Worm (Caenorhabditis elegans) whole organism, L1 larva: Measurements from ENCODE around the gene arf-5.

Source experiments
- F16B12.6 ChIP-seq: fragments of 150-350 bp; optimal IDR thresholded peaks from 2 replicates; lab custom pipeline; 2014; ENCODE audit warnings: missing biosample characterization, missing genetic modification characterization
- Y116A8C.19 ChIP-seq: sonication (generic microtip); optimal IDR thresholded peaks from 2 replicates; lab custom pipeline; 2016; ENCODE audit warnings: missing compliant biosample characterization, missing genetic modification characterization, borderline replicate concordance
- alr-1 ChIP-seq: fragments of 200-800 bp; sonication (Bioruptor generic); optimal IDR thresholded peaks from 2 replicates; lab custom pipeline; 2018; ENCODE audit warnings: borderline replicate concordance, mild to moderate bottlenecking, missing genetic modification characterization, missing compliant biosample characterization
- blmp-1 ChIP-seq: fragments of 150-350 bp; optimal IDR thresholded peaks from 2 replicates; lab custom pipeline; 2014; ENCODE audit warnings: missing biosample characterization, missing genetic modification characterization
- ceh-63 ChIP-seq: fragments of 200-800 bp; sonication (Bioruptor generic); optimal IDR thresholded peaks from 2 replicates; lab custom pipeline; 2018; ENCODE audit warnings: mild to moderate bottlenecking, missing genetic modification characterization, missing compliant biosample characterization
- dpl-1 ChIP-seq, 3 experiments: fragments of 150-350 bp in 2 of 3; sonication (generic microtip) in 1 of 3; optimal IDR thresholded peaks; 2 replicates each; lab custom pipeline; 2014 to 2017; ENCODE audit warnings: missing biosample characterization in 3 of 3, missing genetic modification characterization in 3 of 3, missing genetic modification reagents in 3 of 3
- efl-1 ChIP-seq, 4 experiments: fragments of 150-350 bp; optimal IDR thresholded peaks in 3 of 4; peaks in 1 of 4; 1 replicate in 1 of 4; 2 replicates in 3 of 4; lab custom pipeline; 2014; ENCODE audit warnings: missing biosample characterization in 2 of 4, missing genetic modification characterization in 2 of 4, missing genetic modification reagents in 2 of 4
- elt-2 ChIP-seq: sonication (generic microtip); optimal IDR thresholded peaks from 2 replicates; lab custom pipeline; 2016; ENCODE audit warnings: missing genetic modification characterization, mild to moderate bottlenecking, inconsistent platforms, missing compliant biosample characterization, missing genetic modification reagents
- elt-3 ChIP-seq, 6 experiments: fragments of 150-350 bp in 1 of 6; sonication (generic microtip); optimal IDR thresholded peaks; 2 replicates each; lab custom pipeline; 2017 to 2018; ENCODE audit warnings: missing biosample characterization in 6 of 6, missing genetic modification characterization in 6 of 6, inconsistent platforms in 1 of 6
- ets-5 ChIP-seq: fragments of 200-800 bp; sonication (Bioruptor generic); IDR thresholded peaks from 2 replicates; pipeline ENCODE4 v1.3.6; 2022; ENCODE audit warnings: missing genetic modification characterization, missing compliant biosample characterization
- fkh-4 ChIP-seq: sonication (generic microtip); optimal IDR thresholded peaks from 2 replicates; lab custom pipeline; 2016; ENCODE audit warnings: missing compliant biosample characterization, missing genetic modification characterization, borderline replicate concordance
- grh-1 ChIP-seq: fragments of 200-800 bp; sonication (Bioruptor generic); IDR thresholded peaks from 2 replicates; pipeline ENCODE4 v1.3.6; 2022; ENCODE audit warnings: missing genetic modification reagents, missing genetic modification characterization, missing compliant biosample characterization
- hlh-4 ChIP-seq: sonication (generic microtip); optimal IDR thresholded peaks from 2 replicates; lab custom pipeline; 2016; ENCODE audit warnings: mild to moderate bottlenecking, missing genetic modification characterization, missing compliant biosample characterization
- isw-1 ChIP-seq: fragments of 200-800 bp; sonication (Bioruptor generic); IDR thresholded peaks from 2 replicates; pipeline ENCODE4 v1.3.6; 2022; ENCODE audit warnings: missing genetic modification characterization, missing compliant biosample characterization
- jun-1 ChIP-seq: fragments of 150-350 bp; optimal IDR thresholded peaks from 2 replicates; lab custom pipeline; 2014; ENCODE audit warnings: missing biosample characterization, missing genetic modification reagents, missing genetic modification characterization
- lin-13 ChIP-seq: fragments of 150-350 bp; optimal IDR thresholded peaks from 2 replicates; lab custom pipeline; 2014; ENCODE audit warnings: missing biosample characterization, missing genetic modification reagents, missing genetic modification characterization
- lin-14 ChIP-seq: fragments of 200-800 bp; sonication (Bioruptor generic); optimal IDR thresholded peaks from 2 replicates; lab custom pipeline; 2018; ENCODE audit warnings: mild to moderate bottlenecking, missing genetic modification characterization, moderate library complexity, missing compliant biosample characterization
- lin-35 ChIP-seq, 2 experiments: fragments of 150-350 bp; optimal IDR thresholded peaks; 2 replicates each; lab custom pipeline; 2014; ENCODE audit warnings: missing biosample characterization in 2 of 2, missing genetic modification characterization in 2 of 2, missing genetic modification reagents in 2 of 2
- mep-1 ChIP-seq: fragments of 150-350 bp; optimal IDR thresholded peaks from 2 replicates; lab custom pipeline; 2014; ENCODE audit warnings: missing biosample characterization, missing genetic modification characterization
- nhr-11 ChIP-seq: fragments of 150-350 bp; optimal IDR thresholded peaks from 2 replicates; lab custom pipeline; 2014; ENCODE audit warnings: missing biosample characterization, missing genetic modification characterization
- nhr-19 ChIP-seq: fragments of 200-800 bp; sonication (Bioruptor generic); conservative IDR thresholded peaks from 2 replicates; pipeline ENCODE4 v1.3.6; 2022; ENCODE audit warnings: missing genetic modification characterization, missing compliant biosample characterization
- nhr-84 ChIP-seq: sonication (generic microtip); optimal IDR thresholded peaks from 2 replicates; lab custom pipeline; 2017; ENCODE audit warnings: missing biosample characterization, missing genetic modification characterization
- pag-3 ChIP-seq: sonication (generic microtip); optimal IDR thresholded peaks from 2 replicates; lab custom pipeline; 2017; ENCODE audit warnings: missing genetic modification characterization, mild to moderate bottlenecking, missing compliant biosample characterization, antibody characterized with exemption, borderline replicate concordance; ENCODE audit not compliant: insufficient read depth
- pax-3 ChIP-seq: fragments of 200-800 bp; sonication (Bioruptor generic); optimal IDR thresholded peaks from 2 replicates; lab custom pipeline; 2018; ENCODE audit warnings: mild to moderate bottlenecking, missing genetic modification characterization, moderate library complexity, missing compliant biosample characterization
- rnt-1 ChIP-seq: sonication (generic microtip); optimal IDR thresholded peaks from 2 replicates; lab custom pipeline; 2016; ENCODE audit warnings: mild to moderate bottlenecking, missing genetic modification characterization, moderate library complexity, missing compliant biosample characterization
- snpc-4 ChIP-seq: fragments of 150-350 bp; optimal IDR thresholded peaks from 2 replicates; lab custom pipeline; 2014; ENCODE audit warnings: missing biosample characterization, missing genetic modification characterization
- sup-37 ChIP-seq: fragments of 200-800 bp; sonication (Bioruptor generic); optimal IDR thresholded peaks from 2 replicates; lab custom pipeline; 2018; ENCODE audit warnings: mild to moderate bottlenecking, missing genetic modification characterization, missing compliant biosample characterization
- swsn-7 ChIP-seq: sonication (generic microtip); optimal IDR thresholded peaks from 2 replicates; lab custom pipeline; 2016; ENCODE audit warnings: missing genetic modification characterization, missing compliant biosample characterization
- tbx-2 ChIP-seq: sonication (generic microtip); optimal IDR thresholded peaks from 2 replicates; lab custom pipeline; 2016; ENCODE audit warnings: missing genetic modification characterization, missing compliant biosample characterization
- tlp-1 ChIP-seq: fragments of 150-350 bp; optimal IDR thresholded peaks from 2 replicates; lab custom pipeline; 2014; ENCODE audit warnings: missing biosample characterization, missing genetic modification characterization
- unc-62 ChIP-seq: fragments of 150-350 bp; optimal IDR thresholded peaks from 2 replicates; lab custom pipeline; 2014; ENCODE audit warnings: missing biosample characterization, missing genetic modification reagents, missing genetic modification characterization
- unc-98 ChIP-seq: fragments of 200-800 bp; sonication (Bioruptor generic); IDR thresholded peaks from 2 replicates; pipeline ENCODE4 v1.3.6; 2022; ENCODE audit warnings: missing genetic modification characterization, missing compliant biosample characterization
- vab-15 ChIP-seq: sonication (generic microtip); optimal IDR thresholded peaks from 2 replicates; lab custom pipeline; 2017; ENCODE audit warnings: missing genotype, mild to moderate bottlenecking, missing genetic modification characterization, missing compliant biosample characterization
- xbp-1 ChIP-seq: sonication (generic microtip); optimal IDR thresholded peaks from 2 replicates; lab custom pipeline; 2016; ENCODE audit warnings: missing genetic modification characterization, missing compliant biosample characterization
- zip-4 ChIP-seq: fragments of 200-800 bp; sonication (Bioruptor generic); optimal IDR thresholded peaks from 2 replicates; lab custom pipeline; 2018; ENCODE audit warnings: mild to moderate bottlenecking, missing genetic modification characterization, moderate library complexity, missing compliant biosample characterization

arf-5 gene

DNA sequence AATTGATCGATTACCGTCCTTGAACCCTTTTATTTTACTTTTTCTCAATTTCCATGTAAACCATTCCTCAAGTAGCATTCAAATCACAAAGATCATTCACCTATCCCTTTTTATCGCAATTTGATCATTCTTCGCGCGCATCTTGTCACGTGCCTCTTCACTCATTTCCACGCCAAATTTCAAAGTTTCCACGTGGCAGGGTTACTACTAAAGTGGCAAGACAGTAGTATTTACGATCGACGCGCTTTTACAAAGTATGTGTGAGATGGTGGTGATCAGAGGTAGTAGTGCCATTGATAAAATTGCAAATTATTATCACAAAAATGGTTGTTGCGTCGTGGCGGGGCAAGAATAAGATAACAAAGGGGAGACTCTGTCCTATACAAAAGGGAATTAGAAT lies 46.0 kb downstream of the arf-5 start (continued):
- TF ChIP-seq alr-1 (tag; lab: Kevin White, UChicago) (no peak), fkh-4 (tag; lab: Kevin White, UChicago) (no peak), sup-37 (GFP tag; lab: Kevin White, UChicago) (no peak), nhr-84 (no peak), tbx-2 (tag; lab: Kevin White, UChicago) (peak; percentile 83), xbp-1 (tag; lab: Kevin White, UChicago) (peak; percentile 38), F16B12.6 (tag; lab: Kevin White, UChicago) (no peak), elt-3 (tag; optimal IDR thresholded peaks at IDR 0.05; lab: Kevin White, UChicago) (peak in 5 of 6 experiments; percentile 90 to 99 (median 91)), snpc-4 (tag; lab: Kevin White, UChicago) (no peak), mep-1 (tag; lab: Kevin White, UChicago) (peak; percentile 78), lin-13 (peak; percentile 43), grh-1 (GFP tag; lab: Robert Waterston, UW) (peak; percentile 80), tlp-1 (no peak), ceh-63 (GFP tag; lab: Kevin White, UChicago) (no peak), unc-98 (GFP tag; lab: Robert Waterston, UW) (no peak), vab-15 (tag; lab: Kevin White, UChicago) (no peak), dpl-1 (GFP tag; optimal IDR thresholded peaks at IDR 0.05; lab: Kevin White, UChicago) (peak; percentile 53 to 58 (median 56)), nhr-19 (GFP tag; lab: Robert Waterston, UW) (peak; percentile 87), elt-2 (tag; lab: Kevin White, UChicago) (peak; percentile 83), unc-62 (GFP tag; lab: Kevin White, UChicago) (no peak), jun-1 (tag; lab: Kevin White, UChicago) (peak; percentile 20), pax-3 (tag; lab: Kevin White, UChicago) (no peak), ets-5 (GFP tag; lab: Robert Waterston, UW) (no peak), isw-1 (GFP tag; lab: Robert Waterston, UW) (no peak), rnt-1 (tag; lab: Kevin White, UChicago) (no peak), zip-4 (GFP tag; lab: Kevin White, UChicago) (no peak), lin-35 (GFP tag; optimal IDR thresholded peaks at IDR 0.05; lab: Kevin White, UChicago) (peak in 1 of 2 experiments; percentile 86), nhr-11 (tag; lab: Kevin White, UChicago) (no peak), Y116A8C.19 (tag; lab: Kevin White, UChicago) (no peak), pag-3 (tag; lab: Kevin White, UChicago) (peak; percentile 58)

DNA sequence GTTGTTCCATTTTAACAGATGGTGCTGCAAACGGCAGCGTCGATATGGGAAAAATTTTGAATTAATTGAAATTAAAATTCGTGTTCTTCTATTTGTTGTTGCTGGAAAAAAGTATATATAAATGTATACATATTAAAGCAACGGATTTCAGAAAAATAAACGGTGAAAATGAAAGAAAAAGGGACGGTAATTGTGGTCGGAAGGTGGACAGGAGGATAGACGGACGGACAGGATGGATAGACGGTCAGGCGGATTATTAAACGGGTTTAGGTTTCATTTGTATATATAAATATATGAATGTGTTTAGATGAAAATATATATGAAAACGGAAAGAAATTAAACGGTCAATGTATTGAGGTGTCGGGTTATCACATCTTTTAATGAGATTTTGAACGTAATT lies 47.1 kb downstream of the arf-5 start, which contains the start of gene nhr-31:
nhr-31 (minus strand) TSS at position 101 of the 400 bp plus-strand sequence.
- TF ChIP-seq blmp-1 (tag; lab: Kevin White, UChicago) (peak; percentile 46), alr-1 (tag; lab: Kevin White, UChicago) (no peak)

DNA sequence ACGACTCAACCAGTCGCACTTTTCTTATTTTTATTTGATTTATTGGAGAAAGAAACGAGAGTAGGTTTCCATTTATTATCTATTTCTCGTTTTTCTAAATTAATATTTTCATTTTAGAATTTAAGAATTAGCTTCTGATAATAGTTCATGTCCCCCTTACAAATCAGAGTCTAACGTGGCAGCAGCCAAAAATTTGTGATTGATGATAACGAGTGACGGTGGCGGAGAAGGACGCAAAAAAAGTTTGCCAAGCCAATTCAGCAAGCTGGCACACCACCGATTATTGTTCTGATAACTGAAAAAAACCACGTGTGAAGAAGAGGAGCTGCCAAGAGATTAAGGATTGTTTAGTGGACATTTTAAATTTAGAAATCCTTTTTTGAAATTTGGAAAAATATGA lies 47.8 kb downstream of the arf-5 start:
- no peak for TF ChIP-seq efl-1 (optimal IDR thresholded peaks at IDR 0.05; lab: Kevin White, UChicago)
- TF ChIP-seq efl-1 (GFP tag; optimal IDR thresholded peaks at IDR 0.05 in 1 of 2; lab: Kevin White, UChicago) = peak in 1 of 2 experiments; percentile 53
- no peak for TF ChIP-seq isw-1 (GFP tag; lab: Robert Waterston, UW)
- no peak for TF ChIP-seq ets-5 (GFP tag; lab: Robert Waterston, UW)
- TF ChIP-seq fkh-4 (tag; lab: Kevin White, UChicago) = no peak
- TF ChIP-seq lin-14 (GFP tag; lab: Kevin White, UChicago) = peak; percentile 11
- TF ChIP-seq hlh-4 = no peak
- no peak for TF ChIP-seq snpc-4 (tag; lab: Kevin White, UChicago)
- peak; percentile 88 for TF ChIP-seq elt-2 (tag; lab: Kevin White, UChicago)
- TF ChIP-seq swsn-7 (tag; lab: Kevin White, UChicago) = no peak
- TF ChIP-seq xbp-1 (tag; lab: Kevin White, UChicago) = no peak
